Fruit fly (Drosophila melanogaster): ENCODE data around the gene Mcm2.

The Mcm2 gene

DNA sequence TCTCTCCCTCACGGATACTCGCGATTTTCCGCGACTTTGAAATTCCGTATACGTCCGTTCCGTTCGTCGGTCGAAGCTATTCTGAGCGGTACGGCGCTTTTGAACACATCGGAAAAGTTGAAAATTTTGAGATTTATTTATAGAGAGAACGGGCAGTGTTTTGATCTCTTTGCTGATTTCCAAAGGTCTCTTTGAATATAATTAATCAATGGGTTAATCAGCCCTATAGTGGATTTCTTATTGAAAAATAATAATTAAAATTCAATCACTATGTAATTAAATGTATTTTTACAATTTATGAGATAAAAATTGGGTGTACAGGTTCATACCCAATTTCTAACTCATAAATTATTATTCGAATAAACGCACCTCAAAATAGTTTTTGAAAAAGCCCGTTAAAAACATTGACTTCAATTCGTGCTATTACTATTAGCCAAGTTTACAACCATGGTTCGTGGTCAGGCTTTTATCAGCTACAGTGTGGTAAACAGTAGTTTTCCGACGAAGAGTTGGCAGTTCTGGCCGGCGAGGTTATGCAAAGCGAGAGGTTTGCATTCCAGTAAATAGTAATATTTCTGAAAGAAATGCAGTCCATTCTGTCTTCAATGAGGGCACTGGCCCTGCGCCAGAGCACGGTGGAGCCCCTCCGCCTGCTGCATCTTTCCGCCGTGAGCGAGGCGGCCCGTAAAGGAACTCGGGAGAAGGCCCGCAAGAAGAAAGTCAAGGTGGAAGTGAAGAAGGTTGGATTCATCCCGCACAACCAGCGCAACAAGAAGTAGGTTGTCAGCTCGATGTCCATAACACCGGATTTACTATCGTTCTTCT is 36.4 kb downstream of the Mcm2 start, which contains the start of the genes CG9626 and mRpL1 (continued):
- no peak for TF ChIP-seq CG10565 (GFP tag; optimal IDR thresholded peaks at IDR 0.05)
- no peak for TF ChIP-seq kni (GFP tag; optimal IDR thresholded peaks at IDR 0.05)
- no peak for TF ChIP-seq gt (GFP tag; IDR thresholded peaks at IDR 0.05)
- TF ChIP-seq CG14050 (GFP tag; IDR thresholded peaks at IDR 0.05): no peak
- TF ChIP-seq CG30020 (tag; optimal IDR thresholded peaks at IDR 0.05): peak; percentile 29
- TF ChIP-seq CG7839 (tag; optimal IDR thresholded peaks at IDR 0.05): no peak
- TF ChIP-seq CG3995 (GFP tag; optimal IDR thresholded peaks at IDR 0.05): no peak
- TF ChIP-seq gcm2 (GFP tag; optimal IDR thresholded peaks at IDR 0.05): no peak
- no peak for TF ChIP-seq ems (GFP tag; optimal IDR thresholded peaks at IDR 0.05)
- TF ChIP-seq corto (GFP tag; optimal IDR thresholded peaks at IDR 0.05): no peak
- TF ChIP-seq CG15601 (tag; optimal IDR thresholded peaks at IDR 0.05): no peak
- TF ChIP-seq CG17912 (GFP tag; optimal IDR thresholded peaks at IDR 0.05): peak; percentile 22
- TF ChIP-seq zen2 (GFP tag; IDR thresholded peaks at IDR 0.05; ENCODE audit: partially characterized antibody): no peak
- no peak for TF ChIP-seq tgo (GFP tag; IDR thresholded peaks at IDR 0.05)
- peak; percentile 2 for TF ChIP-seq CG8290 (GFP tag; optimal IDR thresholded peaks at IDR 0.05)
- peak in 1 of 2 experiments; percentile 79 for TF ChIP-seq CG8290 (tag; optimal IDR thresholded peaks at IDR 0.05)
- TF ChIP-seq HmgZ (tag; optimal IDR thresholded peaks at IDR 0.05): peak; percentile 88
- TF ChIP-seq CG10274 (GFP tag; optimal IDR thresholded peaks at IDR 0.05): no peak
- TF ChIP-seq sima (GFP tag; optimal IDR thresholded peaks at IDR 0.05): no peak
- no peak for TF ChIP-seq CG8944 (GFP tag; optimal IDR thresholded peaks at IDR 0.05)
- TF ChIP-seq CG17328 (GFP tag; IDR thresholded peaks at IDR 0.05): no peak
- no peak for TF ChIP-seq CG18262 (tag; optimal IDR thresholded peaks at IDR 0.05)
- TF ChIP-seq CG31441 (GFP tag; IDR thresholded peaks at IDR 0.05): no peak
- TF ChIP-seq HmgD (GFP tag; optimal IDR thresholded peaks at IDR 0.05): peak; percentile 43
- no peak for TF ChIP-seq CG13424 (tag; optimal IDR thresholded peaks at IDR 0.05)
- no peak for TF ChIP-seq CG12219 (GFP tag; optimal IDR thresholded peaks at IDR 0.05)
- TF ChIP-seq cato (GFP tag; optimal IDR thresholded peaks at IDR 0.05; ENCODE audit: borderline replicate concordance): no peak
- no peak for TF ChIP-seq tx (GFP tag; optimal IDR thresholded peaks at IDR 0.05)
- peak; percentile 58 for TF ChIP-seq CG33213 (GFP tag; optimal IDR thresholded peaks at IDR 0.05)
- TF ChIP-seq mld (GFP tag; IDR thresholded peaks at IDR 0.05; ENCODE audit: partially characterized antibody): no peak
- no peak for TF ChIP-seq CG12299 (tag; optimal IDR thresholded peaks at IDR 0.05)
- TF ChIP-seq sr (GFP tag; IDR thresholded peaks at IDR 0.05): no peak
- TF ChIP-seq CG8281 (tag; optimal IDR thresholded peaks at IDR 0.05): peak; percentile 75
- no peak for TF ChIP-seq Ptx1 (GFP tag; IDR thresholded peaks at IDR 0.05)
- TF ChIP-seq CG14710 (tag; optimal IDR thresholded peaks at IDR 0.05): peak; percentile 76
- TF ChIP-seq Side (GFP tag; optimal IDR thresholded peaks at IDR 0.05): no peak
- no peak for TF ChIP-seq CG33557 (GFP tag; optimal IDR thresholded peaks at IDR 0.05)
- TF ChIP-seq Bgb (GFP tag; IDR thresholded peaks at IDR 0.05; ENCODE audit: partially characterized antibody): 0 out of 2 replicates have a peak, but pooled peaks have one; percentile 23
- TF ChIP-seq Hmr (GFP tag; optimal IDR thresholded peaks at IDR 0.05): peak; percentile 71
- no peak for TF ChIP-seq wek (GFP tag; optimal IDR thresholded peaks at IDR 0.05)
- TF ChIP-seq CG9215 (GFP tag; IDR thresholded peaks at IDR 0.05): no peak
- TF ChIP-seq grn (GFP tag; optimal IDR thresholded peaks at IDR 0.05): no peak
- no peak for TF ChIP-seq CG12744 (GFP tag; optimal IDR thresholded peaks at IDR 0.05)
- peak; percentile 47 for TF ChIP-seq zfh2 (GFP tag; optimal IDR thresholded peaks at IDR 0.05)
- no peak for TF ChIP-seq H2.0 (GFP tag; IDR thresholded peaks at IDR 0.05)
- TF ChIP-seq Hand (GFP tag; optimal IDR thresholded peaks at IDR 0.05): no peak
- no peak for TF ChIP-seq peb (GFP tag; IDR thresholded peaks at IDR 0.05)
- peak; percentile 99 for TF ChIP-seq Myb (GFP tag; optimal IDR thresholded peaks at IDR 0.05)
- peak; percentile 31 for TF ChIP-seq Camta (GFP tag; optimal IDR thresholded peaks at IDR 0.05)
- no peak for TF ChIP-seq seq (GFP tag; IDR thresholded peaks at IDR 0.05)

Data from whole organism, embryonic.